Fruit fly (Drosophila melanogaster) whole organism, adult: Measurements from ENCODE around the gene CG13280.

Source experiments
- CG11617 ChIP-seq: fragments of 200-800 bp; sonication (Bioruptor generic); optimal IDR thresholded peaks from 2 replicates; lab custom pipeline; 2017; ENCODE audit warnings: mild to moderate bottlenecking, missing biosample characterization, missing genetic modification reagents, missing genetic modification characterization
- CG12768 ChIP-seq: fragments of 200-800 bp; sonication (Bioruptor generic); optimal IDR thresholded peaks from 2 replicates; lab custom pipeline; 2017; ENCODE audit warnings: missing biosample characterization, missing genetic modification characterization, mild to moderate bottlenecking, moderate library complexity, missing genetic modification reagents
- CG1620 ChIP-seq: fragments of 200-800 bp; sonication (Bioruptor generic); optimal IDR thresholded peaks from 2 replicates; lab custom pipeline; 2016; ENCODE audit warnings: missing biosample characterization, missing genetic modification characterization
- CG33017 ChIP-seq: fragments of 200-800 bp; sonication (Bioruptor generic); optimal IDR thresholded peaks from 2 replicates; lab custom pipeline; 2018; ENCODE audit warnings: missing biosample characterization, mild to moderate bottlenecking, missing genetic modification characterization, moderate library complexity
- Clk ChIP-seq: fragments of 200-800 bp; sonication (Bioruptor generic); optimal IDR thresholded peaks from 2 replicates; lab custom pipeline; 2017; ENCODE audit warnings: missing biosample characterization, missing genetic modification characterization
- Hr96 ChIP-seq: fragments of 200-800 bp; sonication (Bioruptor generic); optimal IDR thresholded peaks from 2 replicates; lab custom pipeline; 2016; ENCODE audit warnings: missing biosample characterization, missing genetic modification characterization
- bab1 ChIP-seq: fragments of 200-800 bp; sonication (Bioruptor generic); optimal IDR thresholded peaks from 3 replicates; lab custom pipeline; 2019; ENCODE audit warnings: missing biosample characterization, mild to moderate bottlenecking, missing genetic modification characterization, moderate library complexity
- cic ChIP-seq: fragments of 200-800 bp; sonication (Bioruptor generic); optimal IDR thresholded peaks from 2 replicates; lab custom pipeline; 2017; ENCODE audit warnings: missing biosample characterization, mild to moderate bottlenecking, missing genetic modification characterization, moderate library complexity
- cnc ChIP-seq, 2 experiments: fragments of >200 bp; optimal IDR thresholded peaks; 2 replicates each; lab custom pipeline; 2017
- pad ChIP-seq: fragments of 200-800 bp; sonication (Bioruptor generic); optimal IDR thresholded peaks from 3 replicates; lab custom pipeline; 2017; ENCODE audit warnings: missing biosample characterization, missing genetic modification characterization, mild to moderate bottlenecking, moderate library complexity, missing genetic modification reagents
- tj ChIP-seq: fragments of 200-800 bp; sonication (Bioruptor generic); optimal IDR thresholded peaks from 3 replicates; lab custom pipeline; 2017; ENCODE audit warnings: missing biosample characterization, mild to moderate bottlenecking, missing genetic modification characterization, moderate library complexity

- TF ChIP-seq CG12768 (GFP tag; lab: Kevin White, UChicago): no peak
- TF ChIP-seq cic (GFP tag; lab: Kevin White, UChicago): no peak
- TF ChIP-seq CG33017 (tag; lab: Kevin White, UChicago): no peak
- TF ChIP-seq cnc (optimal IDR thresholded peaks at IDR 0.05; lab: Kevin White, UChicago): no peak
- no peak for TF ChIP-seq Hr96 (GFP tag; lab: Kevin White, UChicago)
- TF ChIP-seq tj (GFP tag; lab: Kevin White, UChicago): no peak
- TF ChIP-seq CG1620 (GFP tag; lab: Kevin White, UChicago): no peak
- TF ChIP-seq bab1 (GFP tag; lab: Kevin White, UChicago): no peak
- no peak for TF ChIP-seq CG11617 (GFP tag; lab: Kevin White, UChicago)
- TF ChIP-seq pad (GFP tag; lab: Kevin White, UChicago): no peak
- no peak for TF ChIP-seq Clk
These were observed 27.1 kb upstream of the CG13280 start for dm6 chr2L:16847948-16848347.
